Fruit fly (Drosophila melanogaster): ENCODE measurements around the gene CG1909.
A peak's percentile ranks its signal among the peaks of the same experiment; 100 is the strongest.

CG1909 gene

DNA sequence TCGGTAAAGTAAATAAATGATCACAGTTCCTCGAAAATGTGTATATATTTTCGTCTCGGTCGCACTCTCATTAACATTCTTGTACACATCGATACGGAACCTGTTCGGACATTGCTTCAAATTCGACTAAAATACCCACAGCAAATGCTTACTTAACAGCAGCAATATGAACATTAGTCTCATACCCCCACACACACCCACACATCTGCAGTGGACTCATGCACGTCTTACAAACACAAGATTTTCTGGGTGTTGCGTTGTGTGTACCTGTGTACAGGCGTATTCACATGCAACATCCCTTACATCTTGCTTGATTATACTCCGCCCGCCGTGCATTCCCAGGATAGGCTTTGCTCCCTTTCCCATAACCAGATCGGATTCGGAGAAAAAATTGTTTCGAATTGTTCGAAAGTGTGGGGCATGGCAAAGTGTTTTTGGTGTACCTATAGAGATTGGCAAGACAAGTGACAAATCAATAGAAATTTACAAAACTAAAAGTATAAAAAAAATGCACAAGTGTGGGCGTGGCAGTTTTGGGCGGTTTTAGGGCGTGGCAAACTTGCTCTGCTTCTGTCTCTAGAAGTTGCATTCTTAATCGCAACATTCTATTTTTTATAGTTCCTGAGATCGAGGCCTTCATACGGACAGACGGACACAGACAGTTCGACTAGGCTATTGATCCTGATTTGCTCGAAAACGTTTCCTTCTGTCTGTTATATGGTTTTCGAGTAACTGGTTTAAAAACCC is 43.2 kb downstream of the CG1909 start, which contains the start of gene mav:
mav (minus strand) TSS at position 134 of the 747 bp plus-strand sequence.
- TF ChIP-seq Clk (GFP tag; optimal IDR thresholded peaks at IDR 0.05) (no peak), kay (GFP tag; ENCODE audit: borderline replicate concordance) (peak; percentile 74), CG5204 (GFP tag; optimal IDR thresholded peaks at IDR 0.05) (no peak)

dm6 chr4:629391-629790 is 46.5 kb downstream of the CG1909 start, which contains the start of gene Gat:
TSS of gene Gat (plus strand) at chr4:629691.
- TF ChIP-seq CG7045 (GFP tag; optimal IDR thresholded peaks at IDR 0.05): no peak
- no peak for TF ChIP-seq bab1 (GFP tag; optimal IDR thresholded peaks at IDR 0.05)
- TF ChIP-seq kay (GFP tag; ENCODE audit: borderline replicate concordance): no peak
- no peak for TF ChIP-seq CG33017 (tag; optimal IDR thresholded peaks at IDR 0.05)
- TF ChIP-seq CG7101 (tag; optimal IDR thresholded peaks at IDR 0.05): no peak

Measured in whole organism, adult.